Fruit fly (Drosophila melanogaster) whole organism, embryonic: ENCODE data around the gene Gnmt.
A peak's percentile ranks its signal among the peaks of the same experiment; 100 is the strongest.

ENCODE experiments used
- Abd-B ChIP-seq: fragments of 200-800 bp; sonication (Bioruptor generic); optimal IDR thresholded peaks from 2 replicates; lab custom pipeline; 2018; ENCODE audit warnings: missing biosample characterization, mild to moderate bottlenecking, missing genetic modification characterization, moderate library complexity
- CG11456 ChIP-seq: fragments of 200-800 bp; sonication (Bioruptor generic); IDR thresholded peaks from 3 replicates; pipeline ENCODE4 v1.3.6; 2022; ENCODE audit warnings: missing biosample characterization, missing genetic modification characterization
- CG12071 ChIP-seq: fragments of 200-800 bp; sonication (Bioruptor generic); optimal IDR thresholded peaks from 3 replicates; lab custom pipeline; 2018; ENCODE audit warnings: missing biosample characterization, mild to moderate bottlenecking, missing genetic modification characterization
- CG12104 ChIP-seq: fragments of 200-800 bp; sonication (Bioruptor generic); optimal IDR thresholded peaks from 3 replicates; lab custom pipeline; 2016; ENCODE audit warnings: missing biosample characterization, missing genetic modification characterization
- CG12155 ChIP-seq: fragments of 200-800 bp; sonication (Bioruptor generic); optimal IDR thresholded peaks from 3 replicates; lab custom pipeline; 2016; ENCODE audit warnings: missing biosample characterization, missing genetic modification characterization
- CG12391 ChIP-seq: fragments of 200-800 bp; sonication (Bioruptor generic); optimal IDR thresholded peaks from 3 replicates; lab custom pipeline; 2018; ENCODE audit warnings: missing biosample characterization, mild to moderate bottlenecking, missing genetic modification characterization, moderate library complexity
- CG12769 ChIP-seq: fragments of 200-800 bp; sonication (Bioruptor generic); optimal IDR thresholded peaks from 2 replicates; lab custom pipeline; 2019; ENCODE audit warnings: missing biosample characterization, mild to moderate bottlenecking, missing genetic modification characterization, moderate library complexity
- CG13775 ChIP-seq: fragments of 200-800 bp; sonication (Bioruptor generic); optimal IDR thresholded peaks from 3 replicates; lab custom pipeline; 2017; ENCODE audit warnings: missing biosample characterization, mild to moderate bottlenecking, missing genetic modification characterization
- CG13894 ChIP-seq: fragments of 200-800 bp; sonication (Bioruptor generic); optimal IDR thresholded peaks from 3 replicates; lab custom pipeline; 2018; ENCODE audit warnings: missing biosample characterization, mild to moderate bottlenecking, missing genetic modification characterization, moderate library complexity
- CG15073 ChIP-seq: fragments of 200-800 bp; sonication (Bioruptor generic); optimal IDR thresholded peaks from 2 replicates; lab custom pipeline; 2016; ENCODE audit warnings: missing biosample characterization, missing genetic modification characterization
- CG17361 ChIP-seq: fragments of 200-800 bp; sonication (Bioruptor generic); IDR thresholded peaks from 3 replicates; pipeline ENCODE4 v1.3.6; 2022; ENCODE audit warnings: missing biosample characterization, missing genetic modification characterization
- CG18764 ChIP-seq: fragments of 200-800 bp; sonication (Bioruptor generic); optimal IDR thresholded peaks from 3 replicates; lab custom pipeline; 2016; ENCODE audit warnings: missing biosample characterization, missing genetic modification characterization
- CG30403 ChIP-seq: fragments of 200-800 bp; sonication (Bioruptor generic); optimal IDR thresholded peaks from 3 replicates; lab custom pipeline; 2016; ENCODE audit warnings: missing biosample characterization, missing genetic modification characterization
- CG32767 ChIP-seq: fragments of 200-800 bp; sonication (Bioruptor generic); IDR thresholded peaks from 2 replicates; pipeline ENCODE4 v1.3.6; 2022; ENCODE audit warnings: missing biosample characterization, missing genetic modification characterization
- CG3838 ChIP-seq: fragments of 200-800 bp; sonication (Bioruptor generic); optimal IDR thresholded peaks from 3 replicates; lab custom pipeline; 2016; ENCODE audit warnings: missing biosample characterization, missing genetic modification characterization
- CG4328 ChIP-seq: fragments of 200-800 bp; sonication (Bioruptor generic); optimal IDR thresholded peaks from 3 replicates; lab custom pipeline; 2017; ENCODE audit warnings: missing biosample characterization, missing genetic modification reagents, missing genetic modification characterization
- CG7372 ChIP-seq: fragments of 200-800 bp; sonication (Bioruptor generic); IDR thresholded peaks from 2 replicates; pipeline ENCODE4 v1.3.6; 2022; ENCODE audit warnings: missing biosample characterization, missing genetic modification characterization
- CoRest ChIP-seq: fragments of 200-800 bp; sonication (Bioruptor generic); optimal IDR thresholded peaks from 3 replicates; lab custom pipeline; 2018; ENCODE audit warnings: missing biosample characterization, mild to moderate bottlenecking, missing genetic modification characterization, moderate library complexity
- HHEX ChIP-seq: fragments of 200-800 bp; sonication (Bioruptor generic); optimal IDR thresholded peaks from 3 replicates; lab custom pipeline; 2017; ENCODE audit warnings: missing biosample characterization, mild to moderate bottlenecking, missing genetic modification characterization, missing genetic modification reagents
- Jarid2 ChIP-seq: fragments of 200-800 bp; sonication (Bioruptor generic); optimal IDR thresholded peaks from 3 replicates; lab custom pipeline; 2017; ENCODE audit warnings: mild to moderate bottlenecking, missing biosample characterization, missing genetic modification reagents, missing genetic modification characterization
- Lim3 ChIP-seq: fragments of 200-800 bp; sonication (Bioruptor generic); IDR thresholded peaks from 2 replicates; pipeline ENCODE4 v1.3.6; 2022; ENCODE audit warnings: missing biosample characterization, missing genetic modification characterization
- Mes4 ChIP-seq: fragments of 200-800 bp; sonication (Bioruptor generic); optimal IDR thresholded peaks from 2 replicates; lab custom pipeline; 2016; ENCODE audit warnings: missing biosample characterization, missing genetic modification characterization
- NFAT ChIP-seq: fragments of 200-800 bp; sonication (Bioruptor generic); IDR thresholded peaks from 2 replicates; pipeline ENCODE4 v1.3.6; 2022; ENCODE audit warnings: missing biosample characterization, missing genetic modification characterization
- Nf-YB ChIP-seq: fragments of 200-800 bp; sonication (Bioruptor generic); optimal IDR thresholded peaks from 3 replicates; lab custom pipeline; 2019; ENCODE audit warnings: missing biosample characterization, mild to moderate bottlenecking, missing genetic modification characterization, moderate library complexity
- Sin3A ChIP-seq: fragments of >200 bp; optimal IDR thresholded peaks from 2 replicates; lab custom pipeline; 2018
- ase ChIP-seq: fragments of 200-800 bp; sonication (Bioruptor generic); IDR thresholded peaks from 3 replicates; pipeline ENCODE4 v1.3.6; 2022; ENCODE audit warnings: missing biosample characterization, missing genetic modification characterization
- ash1 ChIP-seq: fragments of 200-800 bp; sonication (Bioruptor generic); optimal IDR thresholded peaks from 2 replicates; lab custom pipeline; 2018; ENCODE audit warnings: missing biosample characterization, mild to moderate bottlenecking, missing genetic modification characterization
- az2 ChIP-seq: fragments of 200-800 bp; sonication (Bioruptor generic); optimal IDR thresholded peaks from 3 replicates; lab custom pipeline; 2016; ENCODE audit warnings: missing biosample characterization, missing genetic modification characterization
- crp ChIP-seq, 2 experiments: fragments of 200-800 bp; sonication (Bioruptor generic); optimal IDR thresholded peaks; 2 replicates in 1 of 2; 3 replicates in 1 of 2; lab custom pipeline; 2017; ENCODE audit warnings: missing biosample characterization in 2 of 2, missing genetic modification characterization in 2 of 2, mild to moderate bottlenecking in 1 of 2, moderate library complexity in 1 of 2
- ems ChIP-seq: fragments of 200-800 bp; sonication (Bioruptor generic); optimal IDR thresholded peaks from 3 replicates; lab custom pipeline; 2016; ENCODE audit warnings: missing biosample characterization, missing genetic modification characterization
- fd96Cb ChIP-seq: fragments of 200-800 bp; sonication (Bioruptor generic); optimal IDR thresholded peaks from 2 replicates; lab custom pipeline; 2018; ENCODE audit warnings: missing biosample characterization, mild to moderate bottlenecking, missing genetic modification characterization, moderate library complexity
- gcm ChIP-seq: fragments of 200-800 bp; sonication (Bioruptor generic); optimal IDR thresholded peaks from 2 replicates; lab custom pipeline; 2019; ENCODE audit warnings: missing biosample characterization, mild to moderate bottlenecking, missing genetic modification characterization, moderate library complexity
- gem ChIP-seq: fragments of 200-800 bp; sonication (Bioruptor generic); optimal IDR thresholded peaks from 2 replicates; lab custom pipeline; 2019; ENCODE audit warnings: missing biosample characterization, mild to moderate bottlenecking, missing genetic modification characterization, moderate library complexity
- gfzf ChIP-seq: fragments of 200-800 bp; sonication (Bioruptor generic); optimal IDR thresholded peaks from 2 replicates; lab custom pipeline; 2016; ENCODE audit warnings: missing biosample characterization, mild to moderate bottlenecking, missing genetic modification characterization, moderate library complexity
- gsb ChIP-seq: fragments of 200-800 bp; sonication (Bioruptor generic); IDR thresholded peaks from 2 replicates; pipeline ENCODE4 v1.3.6; 2022; ENCODE audit warnings: missing biosample characterization, missing genetic modification characterization
- kay ChIP-seq: fragments of 200-800 bp; sonication (Bioruptor generic); optimal IDR thresholded peaks from 2 replicates; lab custom pipeline; 2016; ENCODE audit warnings: missing biosample characterization, missing genetic modification characterization
- nerfin-1 ChIP-seq: fragments of 200-800 bp; sonication (Bioruptor generic); optimal IDR thresholded peaks from 3 replicates; lab custom pipeline; 2019; ENCODE audit warnings: missing biosample characterization, mild to moderate bottlenecking, missing genetic modification characterization, moderate library complexity
- nmo ChIP-seq: fragments of 200-800 bp; sonication (Bioruptor generic); optimal IDR thresholded peaks from 2 replicates; lab custom pipeline; 2018; ENCODE audit warnings: missing biosample characterization, mild to moderate bottlenecking, missing genetic modification characterization, moderate library complexity
- nom ChIP-seq: fragments of 200-800 bp; sonication (Bioruptor generic); optimal IDR thresholded peaks from 2 replicates; lab custom pipeline; 2017; ENCODE audit warnings: missing biosample characterization, missing genetic modification characterization, mild to moderate bottlenecking, moderate library complexity, missing genetic modification reagents
- oc ChIP-seq: fragments of 200-800 bp; sonication (Bioruptor generic); optimal IDR thresholded peaks from 2 replicates; lab custom pipeline; 2018; ENCODE audit warnings: missing biosample characterization, mild to moderate bottlenecking, missing genetic modification characterization, moderate library complexity
- phol ChIP-seq: fragments of 200-800 bp; sonication (Bioruptor generic); optimal IDR thresholded peaks from 3 replicates; lab custom pipeline; 2018; ENCODE audit warnings: missing biosample characterization, mild to moderate bottlenecking, missing genetic modification characterization, moderate library complexity
- run ChIP-seq: fragments of 200-800 bp; sonication (Bioruptor generic); optimal IDR thresholded peaks from 3 replicates; lab custom pipeline; 2018; ENCODE audit warnings: missing biosample characterization, mild to moderate bottlenecking, missing genetic modification characterization
- sc ChIP-seq, 3 experiments: fragments of >200 bp in 2 of 3; fragments of 200-800 bp in 1 of 3; sonication (Bioruptor generic) in 1 of 3; optimal IDR thresholded peaks; 2 replicates in 2 of 3; 3 replicates in 1 of 3; lab custom pipeline; 2017; ENCODE audit warnings: mild to moderate bottlenecking in 1 of 3, missing biosample characterization in 1 of 3, missing genetic modification characterization in 1 of 3, missing genetic modification reagents in 1 of 3
- scrt ChIP-seq: fragments of 200-800 bp; sonication (Bioruptor generic); optimal IDR thresholded peaks from 2 replicates; lab custom pipeline; 2018; ENCODE audit warnings: missing biosample characterization, mild to moderate bottlenecking, missing genetic modification characterization, moderate library complexity
- so ChIP-seq: fragments of 200-800 bp; sonication (Bioruptor generic); IDR thresholded peaks from 3 replicates; pipeline ENCODE4 v1.3.6; 2022; ENCODE audit warnings: missing biosample characterization, missing genetic modification characterization
- sob ChIP-seq: fragments of 200-800 bp; sonication (Bioruptor generic); IDR thresholded peaks from 2 replicates; pipeline ENCODE4 v1.3.6; 2022; ENCODE audit warnings: missing biosample characterization, missing genetic modification characterization
- sug ChIP-seq: fragments of 200-800 bp; optimal IDR thresholded peaks from 2 replicates; lab custom pipeline; 2019; ENCODE audit warnings: missing biosample characterization, mild to moderate bottlenecking, missing genetic modification characterization, moderate library complexity
- tap ChIP-seq: fragments of 200-800 bp; optimal IDR thresholded peaks from 3 replicates; lab custom pipeline; 2019; ENCODE audit warnings: missing biosample characterization, mild to moderate bottlenecking, missing genetic modification characterization, moderate library complexity
- zfh1 ChIP-seq: fragments of 200-800 bp; sonication (Bioruptor generic); IDR thresholded peaks from 3 replicates; pipeline ENCODE4 v1.3.6; 2022; ENCODE audit warnings: missing biosample characterization, missing genetic modification characterization

Gene Gnmt

dm6 chr3R:12722392-12722914, 48.0 kb downstream of the Gnmt start, which contains the start of gene Men (continued):
- peak; percentile 47 for TF ChIP-seq gcm (GFP tag; lab: Kevin White, UChicago)
- TF ChIP-seq sug (tag; lab: Kevin White, UChicago), result peak; percentile 62
- TF ChIP-seq HHEX, result peak; percentile 39
- TF ChIP-seq phol, result peak; percentile 73
- TF ChIP-seq CG4328 (GFP tag; lab: Kevin White, UChicago), result no peak
- TF ChIP-seq CG30403, result peak; percentile 61
- peak; percentile 59; the same call in 1 of the 3 replicates for TF ChIP-seq so (GFP tag; lab: Robert Waterston, UW)
- TF ChIP-seq CG12071 (GFP tag; lab: Kevin White, UChicago), result peak; percentile 7
- 0 out of 3 replicates have a peak, but pooled peaks have one; percentile 42 for TF ChIP-seq zfh1
- TF ChIP-seq CG3838 (GFP tag; lab: Kevin White, UChicago), result no peak
- peak; percentile 57 for TF ChIP-seq CG32767 (GFP tag; lab: Robert Waterston, UW)
- TF ChIP-seq Lim3, result no peak
- TF ChIP-seq CG13894 (tag; lab: Kevin White, UChicago), result peak; percentile 27
- peak; percentile 65 for TF ChIP-seq fd96Cb
- no peak for TF ChIP-seq ash1 (GFP tag; lab: Kevin White, UChicago)
- no peak for TF ChIP-seq CG15073 (GFP tag; lab: Kevin White, UChicago)
- TF ChIP-seq Mes4, result no peak
- peak; percentile 41 for TF ChIP-seq oc (tag; lab: Kevin White, UChicago)
- TF ChIP-seq CG11456, result 0 out of 3 replicates have a peak, but pooled peaks have one; percentile 20
- TF ChIP-seq ase (GFP tag; lab: Robert Waterston, UW), result 0 out of 3 replicates have a peak, but pooled peaks have one; percentile 24
- peak; percentile 24 for TF ChIP-seq tap
- TF ChIP-seq CG12104, result peak; percentile 48
- peak; percentile 27 for TF ChIP-seq CG13775 (GFP tag; lab: Kevin White, UChicago)
- peak; percentile 13 for TF ChIP-seq CG12155 (GFP tag; lab: Kevin White, UChicago)
- peak; percentile 81 for TF ChIP-seq CG17361 (GFP tag; lab: Robert Waterston, UW)
- TF ChIP-seq scrt, result peak; percentile 5
- no peak for TF ChIP-seq CG12769 (tag; lab: Kevin White, UChicago)
- TF ChIP-seq crp (GFP tag; optimal IDR thresholded peaks at IDR 0.05; lab: Kevin White, UChicago), result no peak
- TF ChIP-seq Abd-B (GFP tag; lab: Kevin White, UChicago), result peak; percentile 17
- TF ChIP-seq sc (optimal IDR thresholded peaks at IDR 0.05; lab: Kevin White, UChicago), result no peak
- peak; percentile 41 for TF ChIP-seq sc (GFP tag; optimal IDR thresholded peaks at IDR 0.05; lab: Kevin White, UChicago)
- TF ChIP-seq Sin3A (lab: Kevin White, UChicago), result no peak
- peak; percentile 45 for TF ChIP-seq kay (GFP tag; lab: Kevin White, UChicago)
- TF ChIP-seq sob (GFP tag; lab: Robert Waterston, UW), result peak; percentile 60; the same call in 1 of the 2 replicates
- no peak for TF ChIP-seq az2 (GFP tag; lab: Kevin White, UChicago)
- TF ChIP-seq Nf-YB (GFP tag; lab: Kevin White, UChicago), result peak; percentile 19
- TF ChIP-seq CG12391 (tag; lab: Kevin White, UChicago), result peak; percentile 61
- TF ChIP-seq run (tag; lab: Kevin White, UChicago), result peak; percentile 31
- peak; percentile 29 for TF ChIP-seq CG18764
- TF ChIP-seq nom, result peak; percentile 25
- TF ChIP-seq nerfin-1 (tag; lab: Kevin White, UChicago), result peak; percentile 58
- peak; percentile 59 for TF ChIP-seq CG7372 (GFP tag; lab: Robert Waterston, UW)
- TF ChIP-seq gfzf (GFP tag; lab: Kevin White, UChicago), result no peak
- TF ChIP-seq gsb, result 0 out of 2 replicates have a peak, but pooled peaks have one; percentile 16
- TF ChIP-seq nmo (GFP tag; lab: Kevin White, UChicago), result peak; percentile 75
- peak; percentile 46 for TF ChIP-seq Jarid2 (GFP tag; lab: Kevin White, UChicago)
- TF ChIP-seq CoRest (tag; lab: Kevin White, UChicago), result peak; percentile 78
- peak; percentile 37; the same call in 1 of the 2 replicates for TF ChIP-seq NFAT (GFP tag; lab: Robert Waterston, UW)
- TF ChIP-seq gem, result peak; percentile 83
- TF ChIP-seq ems (GFP tag; lab: Kevin White, UChicago), result peak; percentile 19
